Worm (Caenorhabditis elegans) whole organism, L3 larva: ENCODE measurements around the gene T05A1.5.

Experiments used
- R02D3.7 ChIP-seq: fragments of 150-350 bp; optimal IDR thresholded peaks from 2 replicates; lab custom pipeline; 2014; ENCODE audit warnings: missing biosample characterization, missing genetic modification characterization
- ZK546.5 ChIP-seq: sonication (generic microtip); optimal IDR thresholded peaks from 2 replicates; lab custom pipeline; 2017; ENCODE audit warnings: missing biosample characterization, missing genetic modification characterization
- aly-2 ChIP-seq: fragments of 150-350 bp; optimal IDR thresholded peaks from 2 replicates; lab custom pipeline; 2014; ENCODE audit warnings: missing biosample characterization, missing genetic modification characterization
- ama-1 ChIP-seq: fragments of 150-350 bp; optimal IDR thresholded peaks from 2 replicates; lab custom pipeline; 2018
- ceh-16 ChIP-seq: sonication (generic microtip); optimal IDR thresholded peaks from 2 replicates; lab custom pipeline; 2017; ENCODE audit warnings: missing biosample characterization, missing genetic modification characterization
- ceh-28 ChIP-seq: fragments of 150-350 bp; optimal IDR thresholded peaks from 2 replicates; lab custom pipeline; 2014; ENCODE audit warnings: missing biosample characterization, missing genetic modification reagents, missing genetic modification characterization
- ceh-82 ChIP-seq: fragments of 150-350 bp; optimal IDR thresholded peaks from 2 replicates; lab custom pipeline; 2014; ENCODE audit warnings: missing biosample characterization, missing genetic modification characterization
- ceh-9 ChIP-seq: sonication (generic microtip); optimal IDR thresholded peaks from 2 replicates; lab custom pipeline; 2018; ENCODE audit warnings: missing biosample characterization, missing genetic modification characterization
- daf-12 ChIP-seq: fragments of 150-350 bp; optimal IDR thresholded peaks from 2 replicates; lab custom pipeline; 2014; ENCODE audit warnings: missing biosample characterization, missing genetic modification reagents, missing genetic modification characterization
- egl-27 ChIP-seq: sonication (generic microtip); optimal IDR thresholded peaks from 4 replicates; lab custom pipeline; 2017; ENCODE audit warnings: missing biosample characterization, missing genetic modification reagents, missing genetic modification characterization
- egl-5 ChIP-seq: fragments of 150-350 bp; optimal IDR thresholded peaks from 2 replicates; lab custom pipeline; 2017; ENCODE audit warnings: missing biosample characterization, missing genetic modification reagents, missing genetic modification characterization, inconsistent platforms
- elt-1 ChIP-seq: fragments of 150-350 bp; optimal IDR thresholded peaks from 2 replicates; lab custom pipeline; 2014; ENCODE audit warnings: missing biosample characterization, missing genetic modification characterization
- elt-2 ChIP-seq: sonication (generic microtip); optimal IDR thresholded peaks from 2 replicates; lab custom pipeline; 2016; ENCODE audit warnings: missing genetic modification reagents, mild to moderate bottlenecking, missing genetic modification characterization, missing compliant biosample characterization
- elt-3 ChIP-seq, 3 experiments: fragments of 150-350 bp in 1 of 3; sonication (generic microtip) in 2 of 3; optimal IDR thresholded peaks; 2 replicates in 2 of 3; 4 replicates in 1 of 3; lab custom pipeline; 2014 to 2017; ENCODE audit warnings: missing biosample characterization in 3 of 3, missing genetic modification characterization in 3 of 3
- eor-1 ChIP-seq, 2 experiments: fragments of 150-350 bp; optimal IDR thresholded peaks; 2 replicates each; lab custom pipeline; 2014 to 2018; ENCODE audit warnings: missing biosample characterization in 2 of 2, missing genetic modification characterization in 2 of 2
- fkh-10 ChIP-seq: sonication (generic microtip); optimal IDR thresholded peaks from 2 replicates; lab custom pipeline; 2017; ENCODE audit warnings: missing biosample characterization, missing genetic modification reagents, missing genetic modification characterization
- fkh-2 ChIP-seq: fragments of 150-350 bp; optimal IDR thresholded peaks from 2 replicates; lab custom pipeline; 2014; ENCODE audit warnings: missing biosample characterization, missing genetic modification reagents, missing genetic modification characterization
- fos-1 ChIP-seq: fragments of 150-350 bp; optimal IDR thresholded peaks from 2 replicates; lab custom pipeline; 2014; ENCODE audit warnings: missing biosample characterization, missing genetic modification characterization
- hmg-11 ChIP-seq: sonication (generic microtip); optimal IDR thresholded peaks from 2 replicates; lab custom pipeline; 2016; ENCODE audit warnings: missing genetic modification characterization, missing compliant biosample characterization
- jun-1 ChIP-seq: fragments of 150-350 bp; optimal IDR thresholded peaks from 2 replicates; lab custom pipeline; 2014; ENCODE audit warnings: missing biosample characterization, missing genetic modification reagents, missing genetic modification characterization
- lin-15B ChIP-seq: fragments of 150-350 bp; optimal IDR thresholded peaks from 2 replicates; lab custom pipeline; 2014; ENCODE audit warnings: missing biosample characterization, missing genetic modification characterization
- lin-39 ChIP-seq: fragments of 150-350 bp; optimal IDR thresholded peaks from 2 replicates; lab custom pipeline; 2018; ENCODE audit warnings: missing biosample characterization, missing genetic modification reagents, missing genetic modification characterization
- lsy-12 ChIP-seq: sonication (generic microtip); optimal IDR thresholded peaks from 2 replicates; lab custom pipeline; 2016; ENCODE audit warnings: mild to moderate bottlenecking, missing genetic modification characterization, missing compliant biosample characterization
- mdl-1 ChIP-seq: fragments of 150-350 bp; optimal IDR thresholded peaks from 2 replicates; lab custom pipeline; 2014; ENCODE audit warnings: missing biosample characterization, missing genetic modification characterization
- mml-1 ChIP-seq: fragments of 150-350 bp; sonication (generic microtip); optimal IDR thresholded peaks from 3 replicates; lab custom pipeline; 2014; ENCODE audit warnings: missing biosample characterization, missing genetic modification characterization
- nfya-1 ChIP-seq: sonication (generic microtip); optimal IDR thresholded peaks from 2 replicates; lab custom pipeline; 2017; ENCODE audit warnings: missing genetic modification characterization, mild to moderate bottlenecking, missing compliant biosample characterization, antibody characterized with exemption, moderate library complexity; ENCODE audit not compliant: insufficient read depth
- nhr-11 ChIP-seq: fragments of 150-350 bp; optimal IDR thresholded peaks from 2 replicates; lab custom pipeline; 2014; ENCODE audit warnings: missing biosample characterization, missing genetic modification characterization
- nhr-12 ChIP-seq: fragments of 150-350 bp; optimal IDR thresholded peaks from 2 replicates; lab custom pipeline; 2014; ENCODE audit warnings: missing biosample characterization, missing genetic modification characterization
- nhr-23 ChIP-seq: fragments of 150-350 bp; optimal IDR thresholded peaks from 2 replicates; lab custom pipeline; 2014; ENCODE audit warnings: missing biosample characterization, missing genetic modification reagents, missing genetic modification characterization
- nhr-237 ChIP-seq: fragments of 150-350 bp; optimal IDR thresholded peaks from 2 replicates; lab custom pipeline; 2014; ENCODE audit warnings: missing biosample characterization, missing genetic modification characterization
- nhr-25 ChIP-seq: sonication (generic microtip); optimal IDR thresholded peaks from 2 replicates; lab custom pipeline; 2017; ENCODE audit warnings: missing biosample characterization, missing genetic modification characterization
- nhr-28 ChIP-seq: fragments of 150-350 bp; optimal IDR thresholded peaks from 2 replicates; lab custom pipeline; 2014; ENCODE audit warnings: missing biosample characterization, missing genetic modification characterization
- nhr-43 ChIP-seq: sonication (generic microtip); optimal IDR thresholded peaks from 2 replicates; lab custom pipeline; 2016; ENCODE audit warnings: mild to moderate bottlenecking, missing genetic modification characterization, missing compliant biosample characterization; ENCODE audit not compliant: poor library complexity, severe bottlenecking
- nhr-67 ChIP-seq: fragments of 150-350 bp; optimal IDR thresholded peaks from 2 replicates; lab custom pipeline; 2014; ENCODE audit warnings: missing biosample characterization, missing genetic modification characterization
- nhr-76 ChIP-seq: fragments of 150-350 bp; sonication (generic microtip); optimal IDR thresholded peaks from 5 replicates; lab custom pipeline; 2014; ENCODE audit warnings: missing biosample characterization, missing genetic modification characterization
- nhr-77 ChIP-seq: fragments of 150-350 bp; optimal IDR thresholded peaks from 2 replicates; lab custom pipeline; 2014; ENCODE audit warnings: missing biosample characterization, missing genetic modification characterization
- pha-4 ChIP-seq: fragments of 150-350 bp; optimal IDR thresholded peaks from 2 replicates; lab custom pipeline; 2014; ENCODE audit warnings: missing biosample characterization, missing genetic modification reagents, missing genetic modification characterization
- pqm-1 ChIP-seq: fragments of 150-350 bp; optimal IDR thresholded peaks from 2 replicates; lab custom pipeline; 2017; ENCODE audit warnings: missing biosample characterization, missing genetic modification characterization, inconsistent platforms
- sea-2 ChIP-seq: fragments of 150-350 bp; sonication (generic microtip); optimal IDR thresholded peaks from 4 replicates; lab custom pipeline; 2014; ENCODE audit warnings: missing biosample characterization, missing genetic modification reagents, missing genetic modification characterization
- skn-1 ChIP-seq: fragments of 150-350 bp; optimal IDR thresholded peaks from 2 replicates; lab custom pipeline; 2014; ENCODE audit warnings: missing biosample characterization, missing genetic modification characterization
- snpc-4 ChIP-seq: fragments of 150-350 bp; optimal IDR thresholded peaks from 2 replicates; lab custom pipeline; 2014; ENCODE audit warnings: missing biosample characterization, missing genetic modification characterization
- tbx-2 ChIP-seq: sonication (generic microtip); optimal IDR thresholded peaks from 2 replicates; lab custom pipeline; 2016; ENCODE audit warnings: mild to moderate bottlenecking, missing genetic modification characterization, missing compliant biosample characterization
- unc-39 ChIP-seq: sonication (generic microtip); optimal IDR thresholded peaks from 4 replicates; lab custom pipeline; 2017; ENCODE audit warnings: missing biosample characterization, missing genetic modification characterization
- unc-62 ChIP-seq: fragments of 150-350 bp; sonication (generic microtip); optimal IDR thresholded peaks from 4 replicates; lab custom pipeline; 2014; ENCODE audit warnings: missing biosample characterization, missing genetic modification reagents, missing genetic modification characterization
- zag-1 ChIP-seq: fragments of 150-350 bp; optimal IDR thresholded peaks from 2 replicates; lab custom pipeline; 2014; ENCODE audit warnings: missing biosample characterization, missing genetic modification characterization
- ztf-11 ChIP-seq: fragments of 150-350 bp; optimal IDR thresholded peaks from 2 replicates; lab custom pipeline; 2014; ENCODE audit warnings: missing biosample characterization, missing genetic modification characterization
- ztf-4 ChIP-seq: fragments of 150-350 bp; optimal IDR thresholded peaks from 2 replicates; lab custom pipeline; 2014; ENCODE audit warnings: missing biosample characterization, missing genetic modification characterization

Gene T05A1.5

ce11 chrIV:9523139-9523538 lies 22.9 kb upstream of the T05A1.5 start:
- TF ChIP-seq elt-1 = no peak

ce11 chrIV:9524849-9525460 lies 21.1 kb upstream of the T05A1.5 start, which contains the start of gene ndua-5:
Gene ndua-5, minus strand, starts transcription at chrIV:9524899.
- no peak for TF ChIP-seq elt-2 (tag; lab: Kevin White, UChicago)
- TF ChIP-seq R02D3.7 (tag; lab: Kevin White, UChicago) = no peak
- TF ChIP-seq ceh-28 = no peak
- no peak for TF ChIP-seq nhr-43 (tag; lab: Kevin White, UChicago)
- no peak for TF ChIP-seq ZK546.5
- no peak for TF ChIP-seq ceh-9
- no peak for TF ChIP-seq nhr-67 (tag; lab: Kevin White, UChicago)
- TF ChIP-seq fkh-10 (GFP tag; lab: Kevin White, UChicago) = no peak
- TF ChIP-seq tbx-2 (tag; lab: Kevin White, UChicago) = no peak
- TF ChIP-seq ceh-82 (tag; lab: Kevin White, UChicago) = no peak
- no peak for TF ChIP-seq aly-2
- no peak for TF ChIP-seq sea-2 (GFP tag; lab: Kevin White, UChicago)
- TF ChIP-seq unc-62 (GFP tag; lab: Kevin White, UChicago) = no peak
- no peak for TF ChIP-seq daf-12
- TF ChIP-seq egl-27 = no peak
- no peak for TF ChIP-seq mdl-1 (tag; lab: Kevin White, UChicago)
- TF ChIP-seq ztf-11 (tag; lab: Kevin White, UChicago) = no peak
- no peak for TF ChIP-seq nhr-77 (tag; lab: Kevin White, UChicago)
- no peak for TF ChIP-seq ama-1 (lab: Kevin White, UChicago)
- peak; percentile 12 for TF ChIP-seq nhr-23 (tag; lab: Kevin White, UChicago)
- no peak for TF ChIP-seq ztf-4 (tag; lab: Kevin White, UChicago)
- no peak for TF ChIP-seq pqm-1 (tag; lab: Kevin White, UChicago)
- peak; percentile 55 for TF ChIP-seq nfya-1 (tag; lab: Kevin White, UChicago)
- TF ChIP-seq zag-1 = no peak
- TF ChIP-seq elt-3 (tag; optimal IDR thresholded peaks at IDR 0.05; lab: Kevin White, UChicago) = no peak
- no peak for TF ChIP-seq nhr-76 (tag; lab: Kevin White, UChicago)
- peak; percentile 23 for TF ChIP-seq egl-5 (tag; lab: Kevin White, UChicago)
- TF ChIP-seq pha-4 (tag; lab: Kevin White, UChicago) = peak; percentile 64
- TF ChIP-seq fkh-2 = no peak
- TF ChIP-seq nhr-25 (tag; lab: Kevin White, UChicago) = no peak
- TF ChIP-seq mml-1 (tag; lab: Kevin White, UChicago) = no peak
- TF ChIP-seq nhr-28 (tag; lab: Kevin White, UChicago) = no peak
- no peak for TF ChIP-seq jun-1 (tag; lab: Kevin White, UChicago)
- no peak for TF ChIP-seq lin-39 (tag; lab: Kevin White, UChicago)
- no peak for TF ChIP-seq skn-1
- TF ChIP-seq elt-1 = no peak
- TF ChIP-seq unc-39 (tag; lab: Kevin White, UChicago) = no peak
- TF ChIP-seq hmg-11 = peak; percentile 32
- TF ChIP-seq lin-15B = peak; percentile 59
- TF ChIP-seq nhr-11 (tag; lab: Kevin White, UChicago) = no peak
- TF ChIP-seq snpc-4 (tag; lab: Kevin White, UChicago) = peak; percentile 7

- no peak for TF ChIP-seq snpc-4 (tag; lab: Kevin White, UChicago)
- no peak for TF ChIP-seq nhr-76 (tag; lab: Kevin White, UChicago)
- TF ChIP-seq nhr-28 (tag; lab: Kevin White, UChicago) = no peak
- no peak for TF ChIP-seq nhr-67 (tag; lab: Kevin White, UChicago)
- TF ChIP-seq aly-2 = no peak
- TF ChIP-seq egl-27 = peak; percentile 30
- TF ChIP-seq elt-1 = no peak
- no peak for TF ChIP-seq nhr-12 (tag; lab: Kevin White, UChicago)
- peak; percentile 19 for TF ChIP-seq fos-1 (tag; lab: Kevin White, UChicago)
- TF ChIP-seq ceh-16 = no peak
- no peak for TF ChIP-seq mdl-1 (tag; lab: Kevin White, UChicago)
- TF ChIP-seq daf-12 = no peak
- TF ChIP-seq lin-15B = no peak
- TF ChIP-seq nhr-43 (tag; lab: Kevin White, UChicago) = no peak
- TF ChIP-seq elt-2 (tag; lab: Kevin White, UChicago) = peak; percentile 95
- TF ChIP-seq nhr-77 (tag; lab: Kevin White, UChicago) = no peak
- TF ChIP-seq ama-1 (lab: Kevin White, UChicago) = no peak
- TF ChIP-seq nhr-23 (tag; lab: Kevin White, UChicago) = no peak
- no peak for TF ChIP-seq elt-3 (tag; optimal IDR thresholded peaks at IDR 0.05; lab: Kevin White, UChicago)
- TF ChIP-seq skn-1 = no peak
- TF ChIP-seq fkh-2 = no peak
- no peak for TF ChIP-seq nhr-237 (tag; lab: Kevin White, UChicago)
- peak; percentile 29 for TF ChIP-seq nfya-1 (tag; lab: Kevin White, UChicago)
- TF ChIP-seq unc-62 (GFP tag; lab: Kevin White, UChicago) = no peak
- no peak for TF ChIP-seq lsy-12 (tag; lab: Kevin White, UChicago)
- TF ChIP-seq eor-1 (tag; optimal IDR thresholded peaks at IDR 0.05; lab: Kevin White, UChicago) = no peak
- peak; percentile 27 for TF ChIP-seq pha-4 (tag; lab: Kevin White, UChicago)
- no peak for TF ChIP-seq ztf-4 (tag; lab: Kevin White, UChicago)
Observed at ce11 chrIV:9525682-9526416, 20.2 kb upstream of the T05A1.5 start, which contains the start of gene elo-1. Gene elo-1, plus strand, starts transcription at chrIV:9526366.
